Worm (Caenorhabditis elegans) whole organism, L4 larva: ENCODE measurements around the gene C17H12.11.

ENCODE experiments used
- Y48G9A.11 ChIP-seq: fragments of 200-800 bp; sonication (Bioruptor generic); IDR thresholded peaks from 2 replicates; pipeline ENCODE4 v1.3.6; 2022; ENCODE audit warnings: missing genetic modification reagents, missing genetic modification characterization, missing compliant biosample characterization
- arid-1 ChIP-seq: fragments of 200-800 bp; sonication (Bioruptor generic); conservative IDR thresholded peaks from 2 replicates; pipeline ENCODE4 v1.3.6; 2022; ENCODE audit warnings: missing genetic modification reagents, missing genetic modification characterization, missing compliant biosample characterization
- daf-19 ChIP-seq: fragments of 200-800 bp; sonication (Bioruptor generic); conservative IDR thresholded peaks from 2 replicates; pipeline ENCODE4 v1.3.6; 2022; ENCODE audit warnings: missing genetic modification characterization, missing compliant biosample characterization
- hlh-11 ChIP-seq: fragments of 200-800 bp; sonication (Bioruptor generic); optimal IDR thresholded peaks from 2 replicates; lab custom pipeline; 2018; ENCODE audit warnings: mild to moderate bottlenecking, missing genetic modification characterization, missing compliant biosample characterization
- jun-1 ChIP-seq: fragments of 150-350 bp; optimal IDR thresholded peaks from 2 replicates; lab custom pipeline; 2014; ENCODE audit warnings: missing biosample characterization, missing genetic modification reagents, missing genetic modification characterization
- lin-1 ChIP-seq: fragments of 200-800 bp; sonication (Bioruptor generic); IDR thresholded peaks from 2 replicates; pipeline ENCODE4 v1.3.6; 2022; ENCODE audit warnings: missing genetic modification reagents, missing genetic modification characterization, missing compliant biosample characterization
- nhr-102 ChIP-seq: sonication (generic microtip); optimal IDR thresholded peaks from 2 replicates; lab custom pipeline; 2016; ENCODE audit warnings: mild to moderate bottlenecking, missing genetic modification characterization, moderate library complexity, missing compliant biosample characterization
- php-3 ChIP-seq: fragments of 200-800 bp; sonication (Bioruptor generic); IDR thresholded peaks from 2 replicates; pipeline ENCODE4 v1.3.6; 2022; ENCODE audit warnings: missing genetic modification reagents, missing genetic modification characterization, missing compliant biosample characterization
- tra-1 ChIP-seq: fragments of 200-800 bp; sonication (Bioruptor generic); IDR thresholded peaks from 2 replicates; pipeline ENCODE4 v1.3.6; 2022; ENCODE audit warnings: missing genetic modification reagents, missing genetic modification characterization, missing compliant biosample characterization
- unc-130 ChIP-seq: sonication (generic microtip); optimal IDR thresholded peaks from 2 replicates; lab custom pipeline; 2016; ENCODE audit warnings: missing genetic modification reagents, missing genetic modification characterization, missing compliant biosample characterization
- ztf-11 ChIP-seq: fragments of 150-350 bp; optimal IDR thresholded peaks from 2 replicates; lab custom pipeline; 2014; ENCODE audit warnings: missing biosample characterization, missing genetic modification characterization

DNA sequence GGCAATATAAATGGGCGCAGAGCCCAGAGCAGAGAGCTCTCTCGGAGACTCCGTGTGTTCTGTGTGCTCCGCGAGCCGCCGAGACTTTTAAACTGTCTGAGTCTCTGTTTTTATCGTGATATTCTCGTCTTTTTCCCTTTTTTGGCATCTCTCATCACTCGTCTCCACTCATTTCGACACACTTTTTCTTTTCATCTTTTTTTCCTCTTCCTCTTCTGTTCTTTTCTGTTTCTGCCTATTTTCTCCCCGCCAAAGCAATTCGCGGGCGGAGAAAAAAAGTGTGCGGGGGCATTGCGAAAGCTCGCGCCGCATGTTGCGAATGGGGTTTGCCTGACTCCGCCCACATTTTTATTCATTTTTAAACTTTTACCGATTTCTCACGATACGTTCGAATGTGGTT is 45.8 kb upstream of the C17H12.11 start:
- TF ChIP-seq daf-19 (GFP tag; lab: Robert Waterston, UW): no peak
- peak; percentile 64; the same call in 1 of the 2 replicates for TF ChIP-seq arid-1 (GFP tag; lab: Robert Waterston, UW)
- TF ChIP-seq hlh-11 (tag; lab: Kevin White, UChicago): peak; percentile 87
- TF ChIP-seq ztf-11 (tag; lab: Kevin White, UChicago): no peak
- peak; percentile 59; the same call in 1 of the 2 replicates for TF ChIP-seq lin-1
- peak; percentile 45 for TF ChIP-seq php-3 (GFP tag; lab: Robert Waterston, UW)
- peak; percentile 94 for TF ChIP-seq unc-130 (GFP tag; lab: Kevin White, UChicago)
- peak; percentile 75 for TF ChIP-seq Y48G9A.11 (GFP tag; lab: Robert Waterston, UW)
- peak; percentile 57 for TF ChIP-seq jun-1 (tag; lab: Kevin White, UChicago)
- TF ChIP-seq tra-1 (GFP tag; lab: Robert Waterston, UW): peak; percentile 76
- peak; percentile 81 for TF ChIP-seq nhr-102 (tag; lab: Kevin White, UChicago)
